Fruit fly (Drosophila melanogaster) whole organism, embryonic: ENCODE measurements around the gene CG5910.

Source experiments
- Ada2b ChIP-seq: fragments of 200-800 bp; sonication (Bioruptor generic); IDR thresholded peaks from 2 replicates; pipeline ENCODE4 v1.3.6; 2022; ENCODE audit warnings: missing biosample characterization, missing genetic modification characterization
- Antp ChIP-seq: fragments of 200-800 bp; sonication (Bioruptor generic); optimal IDR thresholded peaks from 3 replicates; lab custom pipeline; 2016; ENCODE audit warnings: missing biosample characterization, missing genetic modification characterization
- Atf-2 ChIP-seq: fragments of 200-800 bp; sonication (Bioruptor generic); optimal IDR thresholded peaks from 2 replicates; lab custom pipeline; 2016; ENCODE audit warnings: missing biosample characterization, missing genetic modification characterization
- CG6175 ChIP-seq: fragments of 200-800 bp; sonication (Bioruptor generic); IDR thresholded peaks from 3 replicates; pipeline ENCODE4 v1.3.6; 2022; ENCODE audit warnings: missing biosample characterization, missing genetic modification characterization
- CG9437 ChIP-seq: fragments of 200-800 bp; sonication (Bioruptor generic); optimal IDR thresholded peaks from 2 replicates; lab custom pipeline; 2018; ENCODE audit warnings: missing biosample characterization, mild to moderate bottlenecking, missing genetic modification characterization
- Fer2 ChIP-seq: fragments of 200-800 bp; sonication (Bioruptor generic); optimal IDR thresholded peaks from 2 replicates; lab custom pipeline; 2018; ENCODE audit warnings: missing biosample characterization, mild to moderate bottlenecking, missing genetic modification characterization, moderate library complexity
- Hr51 ChIP-seq, 2 experiments: fragments of 200-800 bp; sonication (Bioruptor generic); optimal IDR thresholded peaks; 2 replicates in 1 of 2; 3 replicates in 1 of 2; lab custom pipeline; 2016 to 2018; ENCODE audit warnings: missing biosample characterization in 2 of 2, missing genetic modification characterization in 2 of 2, mild to moderate bottlenecking in 1 of 2, moderate library complexity in 1 of 2
- Jarid2 ChIP-seq: fragments of 200-800 bp; sonication (Bioruptor generic); optimal IDR thresholded peaks from 3 replicates; lab custom pipeline; 2017; ENCODE audit warnings: mild to moderate bottlenecking, missing biosample characterization, missing genetic modification reagents, missing genetic modification characterization
- gfzf ChIP-seq: fragments of 200-800 bp; sonication (Bioruptor generic); optimal IDR thresholded peaks from 2 replicates; lab custom pipeline; 2016; ENCODE audit warnings: missing biosample characterization, mild to moderate bottlenecking, missing genetic modification characterization, moderate library complexity
- hb ChIP-seq: fragments of 200-800 bp; sonication (Bioruptor generic); IDR thresholded peaks from 3 replicates; pipeline ENCODE4 v1.3.6; 2022; ENCODE audit warnings: missing biosample characterization, missing genetic modification characterization; ENCODE audit not compliant: partially characterized antibody
- sr ChIP-seq: fragments of 200-800 bp; sonication (Bioruptor generic); IDR thresholded peaks from 3 replicates; pipeline ENCODE4 v1.3.6; 2022; ENCODE audit warnings: missing biosample characterization, missing genetic modification characterization

DNA sequence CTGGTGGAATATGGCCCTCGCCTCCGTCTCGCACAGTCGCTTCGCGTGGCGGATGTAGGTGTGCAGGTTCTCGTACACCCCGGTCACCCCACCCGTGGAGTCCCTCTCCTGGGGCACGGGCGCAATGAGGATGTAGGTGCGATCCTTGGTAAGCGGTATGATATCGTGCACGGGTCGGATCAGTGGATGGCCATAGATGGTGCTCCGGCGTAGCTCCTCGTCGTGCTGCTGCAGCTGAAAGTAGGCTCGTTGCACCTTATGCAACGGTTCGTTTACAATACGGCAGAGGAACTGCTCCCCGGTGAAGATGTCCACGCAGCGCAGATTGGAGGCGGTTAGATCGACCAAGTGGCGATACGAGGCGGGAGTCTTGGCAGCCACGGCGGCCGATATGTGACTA lies 41.7 kb upstream of the CG5910 start:
- TF ChIP-seq Fer2 (tag; lab: Kevin White, UChicago), result no peak
- no peak for TF ChIP-seq Jarid2 (GFP tag; lab: Kevin White, UChicago)
- no peak for TF ChIP-seq hb
- TF ChIP-seq Hr51 (GFP tag; optimal IDR thresholded peaks at IDR 0.05; lab: Kevin White, UChicago), result peak in 1 of 2 experiments; percentile 5
- no peak for TF ChIP-seq CG6175 (GFP tag; lab: Robert Waterston, UW)
- TF ChIP-seq Antp (GFP tag; lab: Kevin White, UChicago), result no peak
- no peak for TF ChIP-seq CG9437 (GFP tag; lab: Kevin White, UChicago)
- TF ChIP-seq gfzf, result no peak
- no peak for TF ChIP-seq sr (GFP tag; lab: Robert Waterston, UW)
- TF ChIP-seq Atf-2 (GFP tag; lab: Kevin White, UChicago), result no peak
- no peak for TF ChIP-seq Ada2b (GFP tag; lab: Robert Waterston, UW)
